Fruit fly (Drosophila melanogaster) whole organism, prepupa: ENCODE measurements around the gene CG2663.

Source experiments
- Blimp-1 ChIP-seq: fragments of 200-800 bp; sonication (Bioruptor generic); optimal IDR thresholded peaks from 3 replicates; lab custom pipeline; 2017; ENCODE audit warnings: missing biosample characterization, missing genetic modification characterization, mild to moderate bottlenecking, moderate library complexity, missing genetic modification reagents
- CG10631 ChIP-seq: fragments of 200-800 bp; sonication (Bioruptor generic); optimal IDR thresholded peaks from 2 replicates; lab custom pipeline; 2016; ENCODE audit warnings: missing biosample characterization, missing genetic modification characterization
- CG10669 ChIP-seq: fragments of 200-800 bp; sonication (Bioruptor generic); optimal IDR thresholded peaks from 3 replicates; lab custom pipeline; 2018; ENCODE audit warnings: missing biosample characterization, mild to moderate bottlenecking, missing genetic modification characterization, moderate library complexity
- CG11294 ChIP-seq: fragments of 200-800 bp; sonication (Bioruptor generic); IDR thresholded peaks from 2 replicates; pipeline ENCODE4 v1.3.6; 2022; ENCODE audit warnings: missing biosample characterization, missing genetic modification characterization
- CG11762 ChIP-seq: fragments of 200-800 bp; sonication (Bioruptor generic); optimal IDR thresholded peaks from 3 replicates; lab custom pipeline; 2016; ENCODE audit warnings: missing biosample characterization, missing genetic modification characterization; ENCODE audit not compliant: insufficient read depth
- CG15336 ChIP-seq: fragments of 200-800 bp; sonication (Bioruptor generic); IDR thresholded peaks from 2 replicates; pipeline ENCODE4 v1.3.6; 2022; ENCODE audit warnings: missing biosample characterization, missing genetic modification characterization
- CG16779 ChIP-seq: fragments of 200-800 bp; sonication (Bioruptor generic); optimal IDR thresholded peaks from 3 replicates; lab custom pipeline; 2017; ENCODE audit warnings: missing biosample characterization, mild to moderate bottlenecking, missing genetic modification characterization
- CG3032 ChIP-seq: fragments of 200-800 bp; optimal IDR thresholded peaks from 2 replicates; lab custom pipeline; 2019; ENCODE audit warnings: missing biosample characterization, mild to moderate bottlenecking, missing genetic modification characterization, moderate library complexity
- CG31627 ChIP-seq: fragments of 200-800 bp; sonication (Bioruptor generic); optimal IDR thresholded peaks from 3 replicates; lab custom pipeline; 2016; ENCODE audit warnings: missing biosample characterization, missing genetic modification characterization
- CG32006 ChIP-seq: fragments of 200-800 bp; sonication (Bioruptor generic); optimal IDR thresholded peaks from 3 replicates; lab custom pipeline; 2017; ENCODE audit warnings: missing biosample characterization, mild to moderate bottlenecking, missing genetic modification characterization
- CG34406 ChIP-seq: fragments of 200-800 bp; sonication (Bioruptor generic); optimal IDR thresholded peaks from 3 replicates; lab custom pipeline; 2016; ENCODE audit warnings: missing biosample characterization, missing genetic modification characterization
- CG3919 ChIP-seq: fragments of 200-800 bp; sonication (Bioruptor generic); optimal IDR thresholded peaks from 3 replicates; lab custom pipeline; 2016; ENCODE audit warnings: missing biosample characterization, missing genetic modification characterization
- CG4318 ChIP-seq: fragments of 200-800 bp; sonication (Bioruptor generic); optimal IDR thresholded peaks from 3 replicates; lab custom pipeline; 2017; ENCODE audit warnings: missing biosample characterization, mild to moderate bottlenecking, missing genetic modification characterization
- CG6163 ChIP-seq: fragments of 200-800 bp; sonication (Bioruptor generic); IDR thresholded peaks from 3 replicates; pipeline ENCODE4 v1.3.6; 2022; ENCODE audit warnings: missing biosample characterization, missing genetic modification characterization
- CG6276 ChIP-seq: fragments of 200-800 bp; sonication (Bioruptor generic); optimal IDR thresholded peaks from 2 replicates; lab custom pipeline; 2017; ENCODE audit warnings: missing biosample characterization, mild to moderate bottlenecking, missing genetic modification characterization
- CG6792 ChIP-seq: fragments of 200-800 bp; sonication (Bioruptor generic); optimal IDR thresholded peaks from 3 replicates; lab custom pipeline; 2016; ENCODE audit warnings: missing biosample characterization, missing genetic modification characterization
- CG6808 ChIP-seq: fragments of 200-800 bp; sonication (Bioruptor generic); optimal IDR thresholded peaks from 3 replicates; lab custom pipeline; 2017; ENCODE audit warnings: missing biosample characterization, missing genetic modification characterization, mild to moderate bottlenecking, moderate library complexity, missing genetic modification reagents
- CG6854 ChIP-seq: fragments of 200-800 bp; sonication (Bioruptor generic); optimal IDR thresholded peaks from 2 replicates; lab custom pipeline; 2017; ENCODE audit warnings: missing biosample characterization, mild to moderate bottlenecking, missing genetic modification characterization
- CG7368 ChIP-seq: fragments of 200-800 bp; sonication (Bioruptor generic); optimal IDR thresholded peaks from 3 replicates; lab custom pipeline; 2016; ENCODE audit warnings: missing biosample characterization, missing genetic modification characterization
- CG8319 ChIP-seq: fragments of 200-800 bp; sonication (Bioruptor generic); optimal IDR thresholded peaks from 3 replicates; lab custom pipeline; 2016; ENCODE audit warnings: missing biosample characterization, missing genetic modification characterization
- CG8632 ChIP-seq: fragments of 200-800 bp; sonication (Bioruptor generic); optimal IDR thresholded peaks from 3 replicates; lab custom pipeline; 2016; ENCODE audit warnings: missing biosample characterization, missing genetic modification characterization
- Eip78C ChIP-seq: fragments of 200-800 bp; sonication (Bioruptor generic); peaks from one replicate; lab custom pipeline; 2016; ENCODE audit warnings: missing biosample characterization, missing genetic modification characterization
- Eip93F ChIP-seq: fragments of 200-800 bp; sonication (Bioruptor generic); optimal IDR thresholded peaks from 2 replicates; lab custom pipeline; 2016; ENCODE audit warnings: missing biosample characterization, mild to moderate bottlenecking, missing genetic modification characterization
- Ets21C ChIP-seq: fragments of 200-800 bp; sonication (Bioruptor generic); optimal IDR thresholded peaks from 3 replicates; lab custom pipeline; 2016; ENCODE audit warnings: missing biosample characterization, missing genetic modification characterization
- Ets96B ChIP-seq: fragments of 200-800 bp; optimal IDR thresholded peaks from 2 replicates; lab custom pipeline; 2019; ENCODE audit warnings: missing biosample characterization, mild to moderate bottlenecking, missing genetic modification characterization, moderate library complexity
- Gug ChIP-seq: fragments of 200-800 bp; sonication (Bioruptor generic); IDR thresholded peaks from 2 replicates; pipeline ENCODE4 v1.3.6; 2022; ENCODE audit warnings: missing biosample characterization, missing genetic modification characterization
- Hr38 ChIP-seq: sonication (Bioruptor generic); optimal IDR thresholded peaks from 2 replicates; lab custom pipeline; 2016; ENCODE audit warnings: missing biosample characterization, missing genetic modification characterization
- Hr39 ChIP-seq: fragments of 200-800 bp; sonication (Bioruptor generic); optimal IDR thresholded peaks from 2 replicates; lab custom pipeline; 2016; ENCODE audit warnings: missing biosample characterization, missing genetic modification characterization
- Hr4 ChIP-seq: fragments of 200-800 bp; sonication (Bioruptor generic); optimal IDR thresholded peaks from 3 replicates; lab custom pipeline; 2016; ENCODE audit warnings: missing biosample characterization, missing genetic modification characterization
- Lpt ChIP-seq: fragments of 200-800 bp; sonication (Bioruptor generic); optimal IDR thresholded peaks from 3 replicates; lab custom pipeline; 2016; ENCODE audit warnings: missing biosample characterization, missing genetic modification characterization
- Met ChIP-seq: fragments of 200-800 bp; sonication (Bioruptor generic); optimal IDR thresholded peaks from 3 replicates; lab custom pipeline; 2016; ENCODE audit warnings: missing biosample characterization, missing genetic modification characterization
- Smox ChIP-seq: fragments of 200-800 bp; sonication (Bioruptor generic); optimal IDR thresholded peaks from 3 replicates; lab custom pipeline; 2016; ENCODE audit warnings: missing biosample characterization, missing genetic modification characterization
- Sox102F ChIP-seq: fragments of 200-800 bp; sonication (Bioruptor generic); optimal IDR thresholded peaks from 2 replicates; lab custom pipeline; 2016; ENCODE audit warnings: missing biosample characterization, mild to moderate bottlenecking, missing genetic modification characterization
- Sox14 ChIP-seq: fragments of 200-800 bp; sonication (Bioruptor generic); optimal IDR thresholded peaks from 3 replicates; lab custom pipeline; 2016; ENCODE audit warnings: missing biosample characterization, missing genetic modification characterization
- Sox15 ChIP-seq: fragments of 200-800 bp; sonication (Bioruptor generic); optimal IDR thresholded peaks from 3 replicates; lab custom pipeline; 2016; ENCODE audit warnings: missing biosample characterization, missing genetic modification characterization
- achi ChIP-seq: fragments of 200-800 bp; sonication (Bioruptor generic); optimal IDR thresholded peaks from 3 replicates; lab custom pipeline; 2016; ENCODE audit warnings: missing biosample characterization, missing genetic modification characterization
- cyc ChIP-seq: fragments of 200-800 bp; sonication (Bioruptor generic); optimal IDR thresholded peaks from 3 replicates; lab custom pipeline; 2016; ENCODE audit warnings: missing biosample characterization, missing genetic modification characterization
- dac ChIP-seq: fragments of 200-800 bp; sonication (Bioruptor generic); optimal IDR thresholded peaks from 2 replicates; lab custom pipeline; 2017; ENCODE audit warnings: missing biosample characterization, mild to moderate bottlenecking, missing genetic modification characterization
- dsx ChIP-seq: fragments of 200-800 bp; optimal IDR thresholded peaks from 3 replicates; lab custom pipeline; 2019; ENCODE audit warnings: missing biosample characterization, mild to moderate bottlenecking, missing genetic modification characterization, moderate library complexity; ENCODE audit not compliant: poor library complexity, severe bottlenecking
- eg ChIP-seq: fragments of 200-800 bp; sonication (Bioruptor generic); IDR thresholded peaks from 3 replicates; pipeline ENCODE4 v1.3.6; 2022; ENCODE audit warnings: missing biosample characterization, missing genetic modification characterization
- esn ChIP-seq: fragments of 200-800 bp; sonication (Bioruptor generic); optimal IDR thresholded peaks from 2 replicates; lab custom pipeline; 2016; ENCODE audit warnings: missing biosample characterization, mild to moderate bottlenecking, missing genetic modification characterization, moderate library complexity
- fd59A ChIP-seq: fragments of 200-800 bp; sonication (Bioruptor generic); optimal IDR thresholded peaks from 2 replicates; lab custom pipeline; 2017; ENCODE audit warnings: missing biosample characterization, mild to moderate bottlenecking, missing genetic modification characterization, missing genetic modification reagents
- fd85E ChIP-seq: fragments of 200-800 bp; sonication (Bioruptor generic); optimal IDR thresholded peaks from 3 replicates; lab custom pipeline; 2016; ENCODE audit warnings: missing biosample characterization, missing genetic modification characterization
- fkh ChIP-seq: fragments of 200-800 bp; sonication (Bioruptor generic); optimal IDR thresholded peaks from 3 replicates; lab custom pipeline; 2017; ENCODE audit warnings: missing biosample characterization, mild to moderate bottlenecking, missing genetic modification characterization, moderate library complexity
- lz ChIP-seq: fragments of 200-800 bp; sonication (Bioruptor generic); optimal IDR thresholded peaks from 3 replicates; lab custom pipeline; 2016; ENCODE audit warnings: missing biosample characterization, missing genetic modification characterization
- net ChIP-seq: fragments of 200-800 bp; sonication (Bioruptor generic); optimal IDR thresholded peaks from 3 replicates; lab custom pipeline; 2016; ENCODE audit warnings: missing biosample characterization, missing genetic modification characterization
- pdm3 ChIP-seq: fragments of 200-800 bp; sonication (Bioruptor generic); optimal IDR thresholded peaks from 3 replicates; lab custom pipeline; 2016; ENCODE audit warnings: missing biosample characterization, missing genetic modification characterization
- salr ChIP-seq, 2 experiments: fragments of 200-800 bp; sonication (Bioruptor generic); optimal IDR thresholded peaks; 3 replicates each; lab custom pipeline; 2016 to 2018; ENCODE audit warnings: missing biosample characterization in 2 of 2, missing genetic modification characterization in 2 of 2, mild to moderate bottlenecking in 1 of 2
- spab ChIP-seq: fragments of 200-800 bp; sonication (Bioruptor generic); optimal IDR thresholded peaks from 2 replicates; lab custom pipeline; 2017; ENCODE audit warnings: missing biosample characterization, mild to moderate bottlenecking, missing genetic modification characterization, missing genetic modification reagents
- ss ChIP-seq, 2 experiments: fragments of 200-800 bp; sonication (Bioruptor generic); optimal IDR thresholded peaks; 2 replicates in 1 of 2; 3 replicates in 1 of 2; lab custom pipeline; 2017 to 2018; ENCODE audit warnings: mild to moderate bottlenecking in 2 of 2, missing biosample characterization in 2 of 2, missing genetic modification characterization in 2 of 2, moderate library complexity in 1 of 2
- svp ChIP-seq: fragments of 200-800 bp; sonication (Bioruptor generic); peaks from one replicate; lab custom pipeline; 2016; ENCODE audit warnings: missing biosample characterization, missing genetic modification characterization
- topi ChIP-seq: fragments of 200-800 bp; sonication (Bioruptor generic); optimal IDR thresholded peaks from 3 replicates; lab custom pipeline; 2016; ENCODE audit warnings: missing biosample characterization, missing genetic modification characterization
- vri ChIP-seq: fragments of 200-800 bp; sonication (Bioruptor generic); optimal IDR thresholded peaks from 3 replicates; lab custom pipeline; 2016; ENCODE audit warnings: missing biosample characterization, mild to moderate bottlenecking, missing genetic modification characterization

Gene CG2663

DNA sequence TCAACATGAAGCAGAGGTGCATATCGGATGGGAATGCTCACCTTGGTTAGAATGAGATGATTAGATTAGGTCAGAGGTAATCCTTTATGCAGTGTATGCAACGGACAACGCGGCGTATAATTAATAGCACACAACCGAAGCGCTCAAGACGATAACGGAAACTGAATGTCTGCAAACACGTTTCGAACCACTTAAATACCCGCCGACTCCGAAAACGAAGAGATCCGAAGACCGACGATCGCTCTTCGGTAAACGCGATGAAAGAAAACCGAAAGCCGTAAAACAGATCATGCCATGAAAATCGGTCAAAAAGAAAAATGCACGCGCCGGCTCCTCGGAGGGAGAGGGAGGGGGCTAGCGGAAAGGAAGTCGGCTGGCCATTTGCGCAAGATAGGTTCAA is at the start of gene CG2663:
Gene CG2663 (minus strand): TSS at position 173 of the 400 bp plus-strand sequence.
- TF ChIP-seq achi (GFP tag; lab: Kevin White, UChicago), result peak; percentile 1
- no peak for TF ChIP-seq Sox14
- no peak for TF ChIP-seq fkh
- no peak for TF ChIP-seq fd59A (GFP tag; lab: Kevin White, UChicago)
- peak; percentile 55; the same call in 2 of the 3 replicates for TF ChIP-seq eg
- TF ChIP-seq CG32006 (GFP tag; lab: Kevin White, UChicago), result no peak
- TF ChIP-seq Eip93F (GFP tag; lab: Kevin White, UChicago), result no peak
- TF ChIP-seq Sox102F (GFP tag; lab: Kevin White, UChicago), result no peak
- TF ChIP-seq Blimp-1, result no peak
- TF ChIP-seq pdm3, result no peak
- no peak for TF ChIP-seq Smox
- no peak for TF ChIP-seq CG10631 (GFP tag; lab: Kevin White, UChicago)
- no peak for TF ChIP-seq Hr39 (GFP tag; lab: Kevin White, UChicago)
- TF ChIP-seq Hr38, result no peak
- TF ChIP-seq CG10669 (GFP tag; lab: Kevin White, UChicago), result no peak
- no peak for TF ChIP-seq CG3032 (tag; lab: Kevin White, UChicago)
- TF ChIP-seq CG4318 (GFP tag; lab: Kevin White, UChicago), result no peak
- peak; percentile 33; the same call in 1 of the 2 replicates for TF ChIP-seq CG15336
- peak; percentile 15 for TF ChIP-seq CG3919 (GFP tag; lab: Kevin White, UChicago)
- TF ChIP-seq CG6163 (GFP tag; lab: Robert Waterston, UW), result 0 out of 3 replicates have a peak, but pooled peaks have one; percentile 18
- no peak for TF ChIP-seq dsx (GFP tag; lab: Kevin White, UChicago)
- peak; percentile 70 for TF ChIP-seq Eip78C (GFP tag; lab: Kevin White, UChicago)
- no peak for TF ChIP-seq Hr4 (GFP tag; lab: Kevin White, UChicago)
- TF ChIP-seq CG16779 (tag; lab: Kevin White, UChicago), result no peak
- no peak for TF ChIP-seq ss (GFP tag; optimal IDR thresholded peaks at IDR 0.05; lab: Kevin White, UChicago)
- TF ChIP-seq CG7368, result no peak
- peak; percentile 6 for TF ChIP-seq CG6276 (GFP tag; lab: Kevin White, UChicago)
- no peak for TF ChIP-seq CG6792
- TF ChIP-seq CG6854, result no peak
- TF ChIP-seq lz (GFP tag; lab: Kevin White, UChicago), result no peak
- no peak for TF ChIP-seq Met (GFP tag; lab: Kevin White, UChicago)
- no peak for TF ChIP-seq CG8319 (GFP tag; lab: Kevin White, UChicago)
- TF ChIP-seq cyc (GFP tag; lab: Kevin White, UChicago), result no peak
- no peak for TF ChIP-seq CG31627 (GFP tag; lab: Kevin White, UChicago)
- no peak for TF ChIP-seq vri
- TF ChIP-seq CG34406 (GFP tag; lab: Kevin White, UChicago), result no peak
- TF ChIP-seq dac (GFP tag; lab: Kevin White, UChicago), result no peak
- no peak for TF ChIP-seq Ets21C (GFP tag; lab: Kevin White, UChicago)
- TF ChIP-seq fd85E (GFP tag; lab: Kevin White, UChicago), result no peak
- TF ChIP-seq CG11762 (GFP tag; lab: Kevin White, UChicago), result no peak
- TF ChIP-seq Gug (GFP tag; lab: Robert Waterston, UW), result no peak
- TF ChIP-seq CG8632 (GFP tag; lab: Kevin White, UChicago), result no peak
- TF ChIP-seq CG6808 (GFP tag; lab: Kevin White, UChicago), result no peak
- no peak for TF ChIP-seq CG11294 (GFP tag; lab: Robert Waterston, UW)
- TF ChIP-seq salr (GFP tag; optimal IDR thresholded peaks at IDR 0.05; lab: Kevin White, UChicago), result no peak
- no peak for TF ChIP-seq Lpt (GFP tag; lab: Kevin White, UChicago)
- TF ChIP-seq esn (GFP tag; lab: Kevin White, UChicago), result no peak
- no peak for TF ChIP-seq Ets96B (tag; lab: Kevin White, UChicago)
- TF ChIP-seq spab, result no peak
- no peak for TF ChIP-seq Sox15 (GFP tag; lab: Kevin White, UChicago)
- no peak for TF ChIP-seq topi (GFP tag; lab: Kevin White, UChicago)
- TF ChIP-seq net (GFP tag; lab: Kevin White, UChicago), result no peak
- no peak for TF ChIP-seq svp (GFP tag; lab: Kevin White, UChicago)
